Fruit fly (Drosophila melanogaster): Measurements from ENCODE around the gene CG5131.

The CG5131 gene

DNA sequence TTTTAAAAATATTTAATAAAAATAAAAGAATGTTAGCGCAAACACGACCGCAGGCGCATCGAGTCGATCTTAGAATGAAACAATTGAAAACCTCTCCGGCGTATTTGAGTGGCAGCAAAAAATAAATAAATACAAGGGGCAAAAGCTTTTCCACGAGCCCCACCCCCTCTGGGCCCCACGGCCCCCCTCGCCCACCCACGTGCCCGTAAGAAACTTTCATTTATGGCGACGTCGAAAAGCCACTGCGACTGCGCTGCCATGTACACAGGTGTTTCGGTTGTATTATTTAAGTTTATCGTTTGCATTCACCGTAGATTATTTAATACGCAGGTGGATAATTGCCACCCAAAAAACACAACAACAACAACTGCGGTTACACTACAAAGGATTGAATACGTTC is 35.9 kb upstream of the CG5131 start (continued):
- no peak for TF ChIP-seq HLHmδ (GFP tag; optimal IDR thresholded peaks at IDR 0.05)
- TF ChIP-seq Sry-δ (GFP tag; optimal IDR thresholded peaks at IDR 0.05) = no peak
- TF ChIP-seq bab2 (GFP tag; optimal IDR thresholded peaks at IDR 0.05) = no peak
- TF ChIP-seq CG12769 (tag; optimal IDR thresholded peaks at IDR 0.05) = peak; percentile 23
- peak; percentile 84 for TF ChIP-seq chinmo (GFP tag; IDR thresholded peaks at IDR 0.05; ENCODE audit: partially characterized antibody)
- peak; percentile 67; the same call in 2 of the 3 replicates for TF ChIP-seq ci (GFP tag; IDR thresholded peaks at IDR 0.05)
- TF ChIP-seq Hr51 (GFP tag; optimal IDR thresholded peaks at IDR 0.05) = no peak
- TF ChIP-seq h (optimal IDR thresholded peaks at IDR 0.05) = no peak
- TF ChIP-seq D (optimal IDR thresholded peaks at IDR 0.05) = no peak
- no peak for TF ChIP-seq D (GFP tag; optimal IDR thresholded peaks at IDR 0.05)
- TF ChIP-seq CG8765 (GFP tag; IDR thresholded peaks at IDR 0.05) = no peak
- peak; percentile 17 for TF ChIP-seq caup (GFP tag; optimal IDR thresholded peaks at IDR 0.05; ENCODE audit: severe bottlenecking)
- TF ChIP-seq PHDP (tag; optimal IDR thresholded peaks at IDR 0.05) = peak; percentile 23
- TF ChIP-seq Meics (GFP tag; optimal IDR thresholded peaks at IDR 0.05) = peak; percentile 25
- no peak for TF ChIP-seq fru (optimal IDR thresholded peaks at IDR 0.05)
- no peak for TF ChIP-seq CG34422 (GFP tag; IDR thresholded peaks at IDR 0.05)
- TF ChIP-seq CG32532 (GFP tag; IDR thresholded peaks at IDR 0.05) = 0 out of 2 replicates have a peak, but pooled peaks have one; percentile 11
- no peak for TF ChIP-seq CG8388 (GFP tag; optimal IDR thresholded peaks at IDR 0.05)
- no peak for TF ChIP-seq tap (tag; optimal IDR thresholded peaks at IDR 0.05)
- TF ChIP-seq lab (GFP tag; optimal IDR thresholded peaks at IDR 0.05) = peak; percentile 49
- TF ChIP-seq CG10543 (GFP tag; optimal IDR thresholded peaks at IDR 0.05) = peak; percentile 46
- no peak; the same call in 1 of the 2 replicates for TF ChIP-seq amos (GFP tag; IDR thresholded peaks at IDR 0.05; ENCODE audit: partially characterized antibody)
- peak; percentile 82; the same call in 2 of the 3 replicates for TF ChIP-seq CG2199 (GFP tag; IDR thresholded peaks at IDR 0.05)
- no peak for TF ChIP-seq hbn (GFP tag; IDR thresholded peaks at IDR 0.05; ENCODE audit: partially characterized antibody)
- TF ChIP-seq Lim3 (GFP tag; IDR thresholded peaks at IDR 0.05) = no peak
- TF ChIP-seq Lhr (GFP tag; optimal IDR thresholded peaks at IDR 0.05) = no peak
- no peak for TF ChIP-seq Bgb (GFP tag; IDR thresholded peaks at IDR 0.05; ENCODE audit: partially characterized antibody)
- TF ChIP-seq crol (GFP tag; IDR thresholded peaks at IDR 0.05) = peak; percentile 96
- TF ChIP-seq CG15269 (tag; optimal IDR thresholded peaks at IDR 0.05) = peak; percentile 22
- TF ChIP-seq hb (GFP tag; IDR thresholded peaks at IDR 0.05; ENCODE audit: partially characterized antibody) = no peak
- peak; percentile 38 for TF ChIP-seq Med (GFP tag)
- no peak for TF ChIP-seq CG7556 (GFP tag; optimal IDR thresholded peaks at IDR 0.05)
- no peak for TF ChIP-seq CG6791 (GFP tag; IDR thresholded peaks at IDR 0.05; ENCODE audit: partially characterized antibody)
- TF ChIP-seq CG3065 (GFP tag; optimal IDR thresholded peaks at IDR 0.05) = no peak
- TF ChIP-seq BtbVII (GFP tag; optimal IDR thresholded peaks at IDR 0.05) = peak; percentile 57
- TF ChIP-seq sug (tag; optimal IDR thresholded peaks at IDR 0.05) = peak; percentile 49

DNA sequence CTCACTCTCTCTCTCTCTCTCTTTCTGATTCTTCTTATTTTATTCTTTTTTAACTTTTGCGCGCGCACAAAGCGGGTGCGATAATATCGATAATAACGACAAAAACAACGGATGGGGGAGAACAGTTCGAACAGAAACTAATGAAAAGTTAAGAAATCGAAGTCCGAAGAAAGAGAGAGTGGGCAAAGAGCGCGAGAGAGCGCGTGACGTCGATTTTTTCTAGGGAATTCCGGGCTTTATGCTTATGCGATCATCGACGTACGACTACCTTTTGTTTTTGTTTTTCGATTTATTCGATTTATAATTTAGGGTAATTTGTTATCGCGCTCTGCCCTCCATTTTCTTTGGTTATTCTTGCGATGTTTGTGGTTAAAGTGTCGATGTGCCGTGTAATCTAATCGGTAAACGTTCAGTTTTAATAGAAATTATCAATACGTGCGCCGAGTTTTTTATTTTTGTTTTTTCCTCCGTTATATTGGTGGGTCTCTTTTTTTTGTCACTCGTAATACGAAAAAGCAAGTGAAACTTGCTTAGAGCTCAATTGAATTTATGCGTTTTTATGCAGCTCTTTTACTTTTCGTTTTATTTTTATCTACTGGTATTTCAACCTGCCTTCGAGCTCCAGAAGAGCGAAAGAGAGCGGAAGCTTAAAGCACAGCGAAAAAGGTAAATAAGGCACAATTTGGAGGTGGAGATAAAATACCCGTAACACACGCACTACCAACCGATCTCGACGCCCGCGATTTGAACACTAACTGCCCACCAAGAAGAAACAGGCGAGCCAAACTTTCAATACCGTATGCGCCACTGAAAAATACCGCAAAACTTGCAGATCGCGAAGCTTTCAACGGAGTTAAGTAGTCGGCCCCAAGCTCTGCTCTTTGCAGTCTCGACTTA is 34.4 kb upstream of the CG5131 start, which contains the start of gene dl:
Gene dl (minus strand): TSS at position 757 of the 897 bp plus-strand sequence.
- TF ChIP-seq ind (GFP tag; optimal IDR thresholded peaks at IDR 0.05) (no peak), pita (GFP tag; optimal IDR thresholded peaks at IDR 0.05) (no peak), CG9932 (GFP tag; IDR thresholded peaks at IDR 0.05) (peak; percentile 33; the same call in 1 of the 2 replicates), CG6854 (GFP tag; optimal IDR thresholded peaks at IDR 0.05) (no peak), chinmo (GFP tag; IDR thresholded peaks at IDR 0.05; ENCODE audit: partially characterized antibody) (peak; percentile 85; the same call in 3 of the 4 replicates), stc (GFP tag; IDR thresholded peaks at IDR 0.05) (no peak), nerfin-1 (tag; optimal IDR thresholded peaks at IDR 0.05) (no peak), her (GFP tag; optimal IDR thresholded peaks at IDR 0.05) (no peak), D19A (tag; optimal IDR thresholded peaks at IDR 0.05) (peak; percentile 10), Xrp1 (GFP tag; IDR thresholded peaks at IDR 0.05) (no peak), sim (GFP tag; IDR thresholded peaks at IDR 0.05) (no peak), abd-A (tag; optimal IDR thresholded peaks at IDR 0.05) (peak; percentile 69), pros (GFP tag; optimal IDR thresholded peaks at IDR 0.05) (no peak), CG16815 (GFP tag; optimal IDR thresholded peaks at IDR 0.05) (no peak), fd96Cb (tag; optimal IDR thresholded peaks at IDR 0.05) (no peak)
